Fruit fly (Drosophila melanogaster) whole organism, adult: ENCODE measurements around the gene Nepl18.

ENCODE experiments used
- CG11617 ChIP-seq: fragments of 200-800 bp; sonication (Bioruptor generic); optimal IDR thresholded peaks from 2 replicates; lab custom pipeline; 2017; ENCODE audit warnings: mild to moderate bottlenecking, missing biosample characterization, missing genetic modification reagents, missing genetic modification characterization
- CG12768 ChIP-seq: fragments of 200-800 bp; sonication (Bioruptor generic); optimal IDR thresholded peaks from 2 replicates; lab custom pipeline; 2017; ENCODE audit warnings: missing biosample characterization, missing genetic modification characterization, mild to moderate bottlenecking, moderate library complexity, missing genetic modification reagents
- CG14711 ChIP-seq: fragments of 200-800 bp; sonication (Bioruptor generic); optimal IDR thresholded peaks from 2 replicates; lab custom pipeline; 2018; ENCODE audit warnings: missing biosample characterization, mild to moderate bottlenecking, missing genetic modification characterization, moderate library complexity
- CG1620 ChIP-seq: fragments of 200-800 bp; sonication (Bioruptor generic); optimal IDR thresholded peaks from 2 replicates; lab custom pipeline; 2016; ENCODE audit warnings: missing biosample characterization, missing genetic modification characterization
- CG33017 ChIP-seq: fragments of 200-800 bp; sonication (Bioruptor generic); optimal IDR thresholded peaks from 2 replicates; lab custom pipeline; 2018; ENCODE audit warnings: missing biosample characterization, mild to moderate bottlenecking, missing genetic modification characterization, moderate library complexity
- CG5204 ChIP-seq: fragments of 200-800 bp; sonication (Bioruptor generic); optimal IDR thresholded peaks from 2 replicates; lab custom pipeline; 2016; ENCODE audit warnings: missing biosample characterization, missing genetic modification characterization
- CG7045 ChIP-seq: fragments of 200-800 bp; sonication (Bioruptor generic); optimal IDR thresholded peaks from 2 replicates; lab custom pipeline; 2017; ENCODE audit warnings: missing biosample characterization, mild to moderate bottlenecking, missing genetic modification characterization
- CG7101 ChIP-seq: fragments of 200-800 bp; sonication (Bioruptor generic); optimal IDR thresholded peaks from 2 replicates; lab custom pipeline; 2018; ENCODE audit warnings: missing biosample characterization, mild to moderate bottlenecking, missing genetic modification characterization, moderate library complexity
- Clk ChIP-seq: fragments of 200-800 bp; sonication (Bioruptor generic); optimal IDR thresholded peaks from 2 replicates; lab custom pipeline; 2017; ENCODE audit warnings: missing biosample characterization, missing genetic modification characterization
- Crg-1 ChIP-seq: fragments of 200-800 bp; sonication (Bioruptor generic); optimal IDR thresholded peaks from 2 replicates; lab custom pipeline; 2016; ENCODE audit warnings: missing biosample characterization, missing genetic modification characterization
- Hr96 ChIP-seq: fragments of 200-800 bp; sonication (Bioruptor generic); optimal IDR thresholded peaks from 2 replicates; lab custom pipeline; 2016; ENCODE audit warnings: missing biosample characterization, missing genetic modification characterization
- Mnt ChIP-seq: fragments of 200-800 bp; sonication (Bioruptor generic); optimal IDR thresholded peaks from 2 replicates; lab custom pipeline; 2016; ENCODE audit warnings: missing biosample characterization, mild to moderate bottlenecking, missing genetic modification characterization
- bab1 ChIP-seq: fragments of 200-800 bp; sonication (Bioruptor generic); optimal IDR thresholded peaks from 3 replicates; lab custom pipeline; 2019; ENCODE audit warnings: missing biosample characterization, mild to moderate bottlenecking, missing genetic modification characterization, moderate library complexity
- cic ChIP-seq: fragments of 200-800 bp; sonication (Bioruptor generic); optimal IDR thresholded peaks from 2 replicates; lab custom pipeline; 2017; ENCODE audit warnings: missing biosample characterization, mild to moderate bottlenecking, missing genetic modification characterization, moderate library complexity
- cnc ChIP-seq, 2 experiments: fragments of >200 bp; optimal IDR thresholded peaks; 2 replicates each; lab custom pipeline; 2017
- kay ChIP-seq: fragments of 200-800 bp; sonication (Bioruptor generic); peaks from one replicate; lab custom pipeline; 2016; ENCODE audit warnings: missing biosample characterization, missing genetic modification characterization, borderline replicate concordance
- ovo ChIP-seq: fragments of 200-800 bp; sonication (Bioruptor generic); optimal IDR thresholded peaks from 2 replicates; lab custom pipeline; 2016; ENCODE audit warnings: missing biosample characterization, missing genetic modification characterization
- pad ChIP-seq: fragments of 200-800 bp; sonication (Bioruptor generic); optimal IDR thresholded peaks from 3 replicates; lab custom pipeline; 2017; ENCODE audit warnings: missing biosample characterization, missing genetic modification characterization, mild to moderate bottlenecking, moderate library complexity, missing genetic modification reagents
- tj ChIP-seq: fragments of 200-800 bp; sonication (Bioruptor generic); optimal IDR thresholded peaks from 3 replicates; lab custom pipeline; 2017; ENCODE audit warnings: missing biosample characterization, mild to moderate bottlenecking, missing genetic modification characterization, moderate library complexity
- toe ChIP-seq: fragments of 200-800 bp; sonication (Bioruptor generic); optimal IDR thresholded peaks from 2 replicates; lab custom pipeline; 2016; ENCODE audit warnings: missing biosample characterization, missing genetic modification characterization

The Nepl18 gene

DNA sequence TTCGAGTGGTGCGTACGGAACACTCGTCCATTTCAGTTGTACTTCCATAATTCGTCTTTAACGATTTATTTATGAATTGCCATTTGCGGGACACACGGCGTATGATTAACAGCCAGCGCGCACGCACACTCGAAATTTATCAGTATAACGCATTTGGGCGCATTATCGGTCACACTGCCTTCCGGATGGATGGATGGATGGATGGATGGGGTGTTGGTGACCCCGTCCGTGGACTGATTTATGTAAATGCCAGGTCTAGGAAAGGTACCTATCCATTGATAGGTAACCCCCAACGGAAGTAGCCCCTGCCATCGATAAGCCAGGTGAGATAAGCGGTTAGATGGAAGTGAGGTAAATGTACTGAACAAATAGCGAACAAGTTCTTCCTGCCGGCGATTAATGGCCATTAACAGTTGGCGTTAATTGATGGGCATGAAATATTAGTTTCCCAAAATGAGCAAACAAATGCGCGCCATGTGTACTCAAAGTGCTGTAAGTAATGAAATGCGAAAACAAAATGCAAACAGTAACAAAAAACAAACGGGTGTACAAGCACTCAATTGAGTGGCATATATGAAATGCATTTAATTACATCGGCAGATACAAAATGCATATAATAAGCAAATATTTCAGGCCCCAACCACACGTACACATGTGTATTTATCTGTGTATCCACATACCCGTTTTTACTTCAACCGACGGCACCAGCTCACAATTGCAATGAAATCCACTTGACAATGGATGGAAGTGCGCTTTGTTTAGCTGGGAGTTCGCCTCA is 26.5 kb upstream of the Nepl18 start:
- peak; percentile 48 for TF ChIP-seq bab1 (GFP tag; lab: Kevin White, UChicago)
- TF ChIP-seq cic (GFP tag; lab: Kevin White, UChicago): peak; percentile 10
- no peak for TF ChIP-seq Mnt (GFP tag; lab: Kevin White, UChicago)
- no peak for TF ChIP-seq Hr96 (GFP tag; lab: Kevin White, UChicago)
- no peak for TF ChIP-seq kay
- TF ChIP-seq pad (GFP tag; lab: Kevin White, UChicago): no peak
- TF ChIP-seq tj: peak; percentile 92
- TF ChIP-seq CG12768: peak; percentile 35
- no peak for TF ChIP-seq CG11617
- TF ChIP-seq CG7101: no peak
- TF ChIP-seq ovo (GFP tag; lab: Kevin White, UChicago): no peak
- no peak for TF ChIP-seq CG14711 (tag; lab: Kevin White, UChicago)

- no peak for TF ChIP-seq toe
- no peak for TF ChIP-seq Clk
- no peak for TF ChIP-seq CG5204 (GFP tag; lab: Kevin White, UChicago)
- TF ChIP-seq pad (GFP tag; lab: Kevin White, UChicago): no peak
- TF ChIP-seq tj: peak; percentile 57
- TF ChIP-seq CG7101: no peak
Observed at dm6 chr3R:28850662-28851257, 24.7 kb upstream of the Nepl18 start.

- TF ChIP-seq ovo (GFP tag; lab: Kevin White, UChicago): no peak
- no peak for TF ChIP-seq toe
- no peak for TF ChIP-seq CG12768
- no peak for TF ChIP-seq CG11617
- no peak for TF ChIP-seq CG5204 (GFP tag; lab: Kevin White, UChicago)
- no peak for TF ChIP-seq cic (GFP tag; lab: Kevin White, UChicago)
- TF ChIP-seq tj: no peak
- no peak for TF ChIP-seq pad (GFP tag; lab: Kevin White, UChicago)
- TF ChIP-seq CG7101: no peak
- no peak for TF ChIP-seq Mnt (GFP tag; lab: Kevin White, UChicago)
Observed at dm6 chr3R:28851530-28851929, 23.9 kb upstream of the Nepl18 start.

- no peak for TF ChIP-seq Clk
- TF ChIP-seq Crg-1 (GFP tag; lab: Kevin White, UChicago): no peak
- no peak for TF ChIP-seq cic (GFP tag; lab: Kevin White, UChicago)
- no peak for TF ChIP-seq CG11617
- no peak for TF ChIP-seq pad (GFP tag; lab: Kevin White, UChicago)
- TF ChIP-seq cnc (optimal IDR thresholded peaks at IDR 0.05; lab: Kevin White, UChicago): no peak
- TF ChIP-seq CG33017: no peak
- no peak for TF ChIP-seq CG7045 (GFP tag; lab: Kevin White, UChicago)
- TF ChIP-seq ovo (GFP tag; lab: Kevin White, UChicago): no peak
- no peak for TF ChIP-seq CG14711 (tag; lab: Kevin White, UChicago)
- TF ChIP-seq CG1620 (GFP tag; lab: Kevin White, UChicago): no peak
- no peak for TF ChIP-seq kay
- TF ChIP-seq bab1 (GFP tag; lab: Kevin White, UChicago): no peak
- no peak for TF ChIP-seq CG5204 (GFP tag; lab: Kevin White, UChicago)
- no peak for TF ChIP-seq CG7101
Observed at dm6 chr3R:28851966-28852377, 23.4 kb upstream of the Nepl18 start.

dm6 chr3R:28856140-28856539 is 19.3 kb upstream of the Nepl18 start:
- TF ChIP-seq toe (no peak), cnc (optimal IDR thresholded peaks at IDR 0.05; lab: Kevin White, UChicago) (no peak), CG1620 (GFP tag; lab: Kevin White, UChicago) (no peak), Crg-1 (GFP tag; lab: Kevin White, UChicago) (no peak), CG5204 (GFP tag; lab: Kevin White, UChicago) (no peak), ovo (GFP tag; lab: Kevin White, UChicago) (no peak)

dm6 chr3R:28856829-28857228 is 18.6 kb upstream of the Nepl18 start:
- TF ChIP-seq tj (peak; percentile 92), pad (GFP tag; lab: Kevin White, UChicago) (no peak)

DNA sequence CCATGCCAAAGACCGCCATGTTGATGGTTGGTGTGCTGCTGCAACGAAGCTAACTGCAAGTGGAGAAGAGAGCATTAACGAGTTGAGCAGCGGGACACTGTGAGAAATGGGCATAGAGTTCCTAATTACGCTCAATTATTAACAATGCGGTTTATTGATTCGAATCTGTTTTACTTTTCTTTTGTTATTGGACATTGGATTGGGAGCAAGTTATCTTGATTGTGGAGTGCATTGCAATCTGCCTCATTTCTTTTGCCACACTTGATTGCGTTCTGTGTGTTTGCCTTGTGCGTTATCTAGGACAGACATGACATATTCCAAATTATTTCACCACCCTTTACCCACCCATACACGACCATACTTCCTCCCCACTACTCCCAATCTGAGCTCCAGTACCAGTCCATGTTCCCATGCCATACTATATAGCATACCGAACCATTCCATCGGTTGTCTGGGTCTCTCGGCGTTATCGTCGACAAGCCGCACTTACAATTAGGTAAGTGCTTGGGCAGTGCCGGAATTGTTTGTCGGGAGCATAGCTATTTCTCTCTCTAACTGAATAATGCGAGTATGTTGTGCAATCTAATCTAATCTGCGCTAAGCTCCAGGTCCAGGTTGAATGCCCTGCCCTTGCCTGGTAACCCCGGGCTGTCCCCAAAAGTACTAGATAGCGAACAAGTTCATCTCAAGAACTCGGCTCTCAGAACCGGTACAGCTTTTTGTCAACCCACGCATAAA is 18.0 kb upstream of the Nepl18 start:
- no peak for TF ChIP-seq Crg-1 (GFP tag; lab: Kevin White, UChicago)
- no peak for TF ChIP-seq tj
- TF ChIP-seq Clk: no peak
- TF ChIP-seq bab1 (GFP tag; lab: Kevin White, UChicago): no peak
- no peak for TF ChIP-seq cic (GFP tag; lab: Kevin White, UChicago)
- no peak for TF ChIP-seq toe
- TF ChIP-seq CG12768: no peak
- TF ChIP-seq Hr96 (GFP tag; lab: Kevin White, UChicago): no peak
